Worm (Caenorhabditis elegans): ENCODE data around the gene npp-15.

DNA sequence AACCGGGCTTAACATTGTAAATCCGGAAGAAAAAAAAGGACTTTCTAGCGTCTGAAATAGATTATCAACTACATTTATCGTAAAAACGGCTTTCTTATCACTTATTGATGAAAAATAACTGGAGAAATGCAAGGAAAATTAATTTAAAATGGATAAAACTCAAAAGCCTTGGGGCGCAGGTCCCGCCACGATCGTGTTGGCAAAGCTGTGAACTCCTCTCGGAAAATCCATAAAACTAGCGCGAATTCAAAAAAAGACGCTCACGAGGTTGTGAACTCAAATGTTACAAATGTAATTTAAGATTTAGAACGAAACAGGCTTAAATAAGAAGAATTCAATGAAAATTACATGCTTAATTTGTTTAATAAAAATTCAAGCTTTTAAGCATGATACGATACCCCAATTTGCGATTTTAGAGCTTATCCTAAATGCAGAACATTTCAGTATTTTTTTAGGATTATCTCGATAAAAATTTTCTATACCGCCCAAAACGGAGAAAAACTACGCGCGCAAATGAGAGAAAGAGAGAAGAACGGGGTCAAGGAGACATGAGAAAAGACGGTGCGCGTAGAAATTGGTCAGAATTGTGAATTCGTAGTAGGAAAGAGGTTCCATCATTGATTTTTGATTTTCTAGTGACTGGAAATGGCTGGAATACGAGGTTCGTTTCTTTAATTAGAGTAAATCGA is 23.4 kb downstream of the npp-15 start, which contains the start of gene C29E4.15:
- no peak for TF ChIP-seq tab-1 (GFP tag; IDR thresholded peaks at IDR 0.05)
- no peak for TF ChIP-seq ztf-23 (GFP tag; IDR thresholded peaks at IDR 0.05)
- TF ChIP-seq flt-1 (GFP tag; IDR thresholded peaks at IDR 0.05): no peak
- no peak for TF ChIP-seq ref-1 (GFP tag; conservative IDR thresholded peaks at IDR 0.05)
- no peak for TF ChIP-seq klf-2 (GFP tag; conservative IDR thresholded peaks at IDR 0.05)
